Fruit fly (Drosophila melanogaster) whole organism, embryonic: ENCODE measurements around the gene CG42693.

Experiments
- Atf3 ChIP-seq: fragments of 200-800 bp; sonication (Bioruptor generic); optimal IDR thresholded peaks from 3 replicates; lab custom pipeline; 2016; ENCODE audit warnings: missing biosample characterization, missing genetic modification characterization
- Blimp-1 ChIP-seq: fragments of 200-800 bp; sonication (Bioruptor generic); optimal IDR thresholded peaks from 3 replicates; lab custom pipeline; 2018; ENCODE audit warnings: missing biosample characterization, missing genetic modification characterization, mild to moderate bottlenecking, moderate library complexity, missing genetic modification reagents
- CG10209 ChIP-seq: fragments of 200-800 bp; sonication (Bioruptor generic); optimal IDR thresholded peaks from 3 replicates; lab custom pipeline; 2017; ENCODE audit warnings: missing biosample characterization, mild to moderate bottlenecking, missing genetic modification characterization, missing genetic modification reagents
- CG10979 ChIP-seq: fragments of 200-800 bp; sonication (Bioruptor generic); optimal IDR thresholded peaks from 2 replicates; lab custom pipeline; 2018; ENCODE audit warnings: missing biosample characterization, mild to moderate bottlenecking, missing genetic modification characterization, moderate library complexity
- CG12391 ChIP-seq: fragments of 200-800 bp; sonication (Bioruptor generic); optimal IDR thresholded peaks from 3 replicates; lab custom pipeline; 2018; ENCODE audit warnings: missing biosample characterization, mild to moderate bottlenecking, missing genetic modification characterization, moderate library complexity
- CG1603 ChIP-seq: fragments of 200-800 bp; sonication (Bioruptor generic); optimal IDR thresholded peaks from 2 replicates; lab custom pipeline; 2019; ENCODE audit warnings: missing biosample characterization, mild to moderate bottlenecking, missing genetic modification characterization, moderate library complexity
- CG16863 ChIP-seq: fragments of 200-800 bp; sonication (Bioruptor generic); optimal IDR thresholded peaks from 3 replicates; lab custom pipeline; 2016; ENCODE audit warnings: missing biosample characterization, missing genetic modification characterization
- CG17361 ChIP-seq: fragments of 200-800 bp; sonication (Bioruptor generic); IDR thresholded peaks from 3 replicates; pipeline ENCODE4 v1.3.6; 2022; ENCODE audit warnings: missing biosample characterization, missing genetic modification characterization
- CG17829 ChIP-seq: fragments of 200-800 bp; optimal IDR thresholded peaks from 2 replicates; lab custom pipeline; 2019; ENCODE audit warnings: missing biosample characterization, mild to moderate bottlenecking, missing genetic modification characterization, moderate library complexity
- CG18262 ChIP-seq: fragments of 200-800 bp; optimal IDR thresholded peaks from 3 replicates; lab custom pipeline; 2019; ENCODE audit warnings: missing biosample characterization, mild to moderate bottlenecking, missing genetic modification characterization, moderate library complexity
- CG18619 ChIP-seq: fragments of 200-800 bp; sonication (Bioruptor generic); optimal IDR thresholded peaks from 3 replicates; lab custom pipeline; 2017; ENCODE audit warnings: missing biosample characterization, mild to moderate bottlenecking, missing genetic modification characterization
- CG2202 ChIP-seq: fragments of 200-800 bp; sonication (Bioruptor generic); optimal IDR thresholded peaks from 2 replicates; lab custom pipeline; 2018; ENCODE audit warnings: missing biosample characterization, mild to moderate bottlenecking, missing genetic modification characterization
- CG2712 ChIP-seq: fragments of 200-800 bp; optimal IDR thresholded peaks from 3 replicates; lab custom pipeline; 2019; ENCODE audit warnings: missing biosample characterization, mild to moderate bottlenecking, missing genetic modification characterization, moderate library complexity
- CG2875 ChIP-seq: fragments of 200-800 bp; sonication (Bioruptor generic); optimal IDR thresholded peaks from 2 replicates; lab custom pipeline; 2017; ENCODE audit warnings: missing biosample characterization, mild to moderate bottlenecking, missing genetic modification characterization, missing genetic modification reagents
- CG30403 ChIP-seq: fragments of 200-800 bp; sonication (Bioruptor generic); optimal IDR thresholded peaks from 3 replicates; lab custom pipeline; 2016; ENCODE audit warnings: missing biosample characterization, missing genetic modification characterization
- CG31365 ChIP-seq: fragments of 200-800 bp; sonication (Bioruptor generic); optimal IDR thresholded peaks from 2 replicates; lab custom pipeline; 2018; ENCODE audit warnings: missing biosample characterization, mild to moderate bottlenecking, missing genetic modification characterization
- CG3995 ChIP-seq: fragments of 200-800 bp; sonication (Bioruptor generic); optimal IDR thresholded peaks from 3 replicates; lab custom pipeline; 2016; ENCODE audit warnings: missing biosample characterization, missing genetic modification characterization
- CG4707 ChIP-seq: fragments of 200-800 bp; sonication (Bioruptor generic); optimal IDR thresholded peaks from 2 replicates; lab custom pipeline; 2018; ENCODE audit warnings: missing biosample characterization, mild to moderate bottlenecking, missing genetic modification characterization, moderate library complexity
- CG6254 ChIP-seq: fragments of 200-800 bp; sonication (Bioruptor generic); optimal IDR thresholded peaks from 3 replicates; lab custom pipeline; 2017; ENCODE audit warnings: mild to moderate bottlenecking, missing biosample characterization, missing genetic modification reagents, missing genetic modification characterization
- CG7357 ChIP-seq: fragments of 200-800 bp; sonication (Bioruptor generic); IDR thresholded peaks from 3 replicates; pipeline ENCODE4 v1.3.6; 2022; ENCODE audit warnings: missing biosample characterization, missing genetic modification characterization
- CG7963 ChIP-seq: fragments of 200-800 bp; sonication (Bioruptor generic); IDR thresholded peaks from 3 replicates; pipeline ENCODE4 v1.3.6; 2022; ENCODE audit warnings: missing biosample characterization, missing genetic modification characterization; ENCODE audit not compliant: partially characterized antibody
- CG8089 ChIP-seq: fragments of 200-800 bp; sonication (Bioruptor generic); optimal IDR thresholded peaks from 3 replicates; lab custom pipeline; 2016; ENCODE audit warnings: missing biosample characterization, missing genetic modification characterization
- CG8388 ChIP-seq: fragments of 200-800 bp; sonication (Bioruptor generic); optimal IDR thresholded peaks from 2 replicates; lab custom pipeline; 2019; ENCODE audit warnings: missing biosample characterization, mild to moderate bottlenecking, missing genetic modification characterization, moderate library complexity
- CG9817 ChIP-seq: fragments of 200-800 bp; sonication (Bioruptor generic); optimal IDR thresholded peaks from 2 replicates; lab custom pipeline; 2018; ENCODE audit warnings: missing biosample characterization, mild to moderate bottlenecking, missing genetic modification characterization, moderate library complexity
- Ets65A ChIP-seq: fragments of 200-800 bp; sonication (Bioruptor generic); peaks from one replicate; lab custom pipeline; 2016; ENCODE audit warnings: missing biosample characterization, missing genetic modification characterization
- HHEX ChIP-seq: fragments of 200-800 bp; sonication (Bioruptor generic); optimal IDR thresholded peaks from 3 replicates; lab custom pipeline; 2017; ENCODE audit warnings: missing biosample characterization, mild to moderate bottlenecking, missing genetic modification characterization, missing genetic modification reagents
- NK7.1 ChIP-seq: fragments of 200-800 bp; sonication (Bioruptor generic); optimal IDR thresholded peaks from 3 replicates; lab custom pipeline; 2016; ENCODE audit warnings: missing biosample characterization, missing genetic modification characterization
- Pdp1 ChIP-seq, 2 experiments: fragments of 200-800 bp; sonication (Bioruptor generic); optimal IDR thresholded peaks; 3 replicates each; lab custom pipeline; 2016; ENCODE audit warnings: missing biosample characterization in 2 of 2, missing genetic modification characterization in 2 of 2, mild to moderate bottlenecking in 1 of 2, moderate library complexity in 1 of 2
- Ptx1 ChIP-seq: fragments of 200-800 bp; sonication (Bioruptor generic); IDR thresholded peaks from 2 replicates; pipeline ENCODE4 v1.3.6; 2022; ENCODE audit warnings: missing biosample characterization, missing genetic modification characterization
- Sox102F ChIP-seq: fragments of 200-800 bp; sonication (Bioruptor generic); optimal IDR thresholded peaks from 2 replicates; lab custom pipeline; 2018; ENCODE audit warnings: missing biosample characterization, mild to moderate bottlenecking, missing genetic modification characterization, moderate library complexity
- Ssrp ChIP-seq: fragments of 200-800 bp; sonication (Bioruptor generic); optimal IDR thresholded peaks from 2 replicates; lab custom pipeline; 2018; ENCODE audit warnings: missing biosample characterization, mild to moderate bottlenecking, missing genetic modification characterization, moderate library complexity
- Xbp1 ChIP-seq: fragments of 200-800 bp; sonication (Bioruptor generic); optimal IDR thresholded peaks from 3 replicates; lab custom pipeline; 2016; ENCODE audit warnings: missing biosample characterization, mild to moderate bottlenecking, missing genetic modification characterization
- az2 ChIP-seq: fragments of 200-800 bp; sonication (Bioruptor generic); optimal IDR thresholded peaks from 3 replicates; lab custom pipeline; 2016; ENCODE audit warnings: missing biosample characterization, missing genetic modification characterization
- chn ChIP-seq: fragments of 200-800 bp; sonication (Bioruptor generic); optimal IDR thresholded peaks from 2 replicates; lab custom pipeline; 2016; ENCODE audit warnings: missing biosample characterization, missing genetic modification characterization
- dmrt11E ChIP-seq: fragments of 200-800 bp; sonication (Bioruptor generic); optimal IDR thresholded peaks from 3 replicates; lab custom pipeline; 2018; ENCODE audit warnings: missing biosample characterization, mild to moderate bottlenecking, missing genetic modification characterization, moderate library complexity
- gem ChIP-seq: fragments of 200-800 bp; sonication (Bioruptor generic); optimal IDR thresholded peaks from 2 replicates; lab custom pipeline; 2019; ENCODE audit warnings: missing biosample characterization, mild to moderate bottlenecking, missing genetic modification characterization, moderate library complexity
- grau ChIP-seq: fragments of 200-800 bp; optimal IDR thresholded peaks from 3 replicates; lab custom pipeline; 2019; ENCODE audit warnings: missing biosample characterization, mild to moderate bottlenecking, missing genetic modification characterization, moderate library complexity
- gt ChIP-seq: fragments of 200-800 bp; sonication (Bioruptor generic); IDR thresholded peaks from 2 replicates; pipeline ENCODE4 v1.3.6; 2022; ENCODE audit warnings: missing biosample characterization, missing genetic modification characterization
- lola ChIP-seq, 3 experiments: fragments of >200 bp in 2 of 3; fragments of 200-800 bp in 1 of 3; sonication (Bioruptor generic) in 1 of 3; optimal IDR thresholded peaks; 2 replicates each; lab custom pipeline; 2017 to 2019; ENCODE audit warnings: missing biosample characterization in 3 of 3, missing genetic modification characterization in 3 of 3, mild to moderate bottlenecking in 1 of 3, moderate library complexity in 1 of 3
- mld ChIP-seq: fragments of 200-800 bp; sonication (Bioruptor generic); IDR thresholded peaks from 3 replicates; pipeline ENCODE4 v1.3.6; 2022; ENCODE audit warnings: missing biosample characterization, missing genetic modification characterization; ENCODE audit not compliant: partially characterized antibody
- nmo ChIP-seq: fragments of 200-800 bp; sonication (Bioruptor generic); optimal IDR thresholded peaks from 2 replicates; lab custom pipeline; 2018; ENCODE audit warnings: missing biosample characterization, mild to moderate bottlenecking, missing genetic modification characterization, moderate library complexity
- otp ChIP-seq: fragments of 200-800 bp; sonication (Bioruptor generic); IDR thresholded peaks from 3 replicates; pipeline ENCODE4, ENCODE4 v1.3.6; 2022; ENCODE audit warnings: missing biosample characterization, missing genetic modification characterization
- prd ChIP-seq, 3 experiments: fragments of >200 bp in 2 of 3; fragments of 200-800 bp in 1 of 3; sonication (Bioruptor generic) in 1 of 3; optimal IDR thresholded peaks in 2 of 3; IDR thresholded peaks in 1 of 3; 2 replicates in 2 of 3; 3 replicates in 1 of 3; pipeline versions ENCODE4 v1.3.6 to Lab custom; 2017 to 2022; ENCODE audit warnings: missing biosample characterization in 1 of 3, missing genetic modification characterization in 1 of 3
- sens-2 ChIP-seq: fragments of 200-800 bp; sonication (Bioruptor generic); IDR thresholded peaks from 2 replicates; pipeline ENCODE4 v1.3.6; 2022; ENCODE audit warnings: missing biosample characterization, missing genetic modification characterization
- sisA ChIP-seq: fragments of 200-800 bp; sonication (Bioruptor generic); IDR thresholded peaks from 2 replicates; pipeline ENCODE4 v1.3.6; 2022; ENCODE audit warnings: missing biosample characterization, missing genetic modification characterization
- trem ChIP-seq: fragments of 200-800 bp; optimal IDR thresholded peaks from 3 replicates; lab custom pipeline; 2019; ENCODE audit warnings: missing biosample characterization, mild to moderate bottlenecking, missing genetic modification characterization, moderate library complexity
- unpg ChIP-seq: fragments of 200-800 bp; sonication (Bioruptor generic); optimal IDR thresholded peaks from 3 replicates; lab custom pipeline; 2018; ENCODE audit warnings: missing biosample characterization, mild to moderate bottlenecking, missing genetic modification characterization, moderate library complexity
- wor ChIP-seq: fragments of 200-800 bp; sonication (Bioruptor generic); IDR thresholded peaks from 2 replicates; pipeline ENCODE4 v1.3.6; 2022; ENCODE audit warnings: missing biosample characterization, missing genetic modification characterization
- zfh1 ChIP-seq: fragments of 200-800 bp; sonication (Bioruptor generic); IDR thresholded peaks from 3 replicates; pipeline ENCODE4 v1.3.6; 2022; ENCODE audit warnings: missing biosample characterization, missing genetic modification characterization

CG42693 gene

dm6 chr3R:31696664-31697063 is 11.5 kb downstream of the CG42693 start:
- TF ChIP-seq mld (GFP tag; lab: Robert Waterston, UW) (no peak), CG18619 (GFP tag; lab: Kevin White, UChicago) (no peak), zfh1 (GFP tag; lab: Robert Waterston, UW) (0 out of 3 replicates have a peak, but pooled peaks have one; percentile 11), NK7.1 (GFP tag; lab: Kevin White, UChicago) (no peak), sens-2 (no peak), trem (tag; lab: Kevin White, UChicago) (no peak), CG18262 (peak; percentile 29), chn (GFP tag; lab: Kevin White, UChicago) (peak; percentile 1), Atf3 (peak; percentile 12), CG6254 (GFP tag; lab: Kevin White, UChicago) (peak; percentile 6), dmrt11E (tag; lab: Kevin White, UChicago) (peak; percentile 75), CG16863 (GFP tag; lab: Kevin White, UChicago) (peak; percentile 11), CG1603 (tag; lab: Kevin White, UChicago) (peak; percentile 69), sisA (GFP tag; lab: Robert Waterston, UW) (peak; percentile 33; the same call in 1 of the 2 replicates), gem (peak; percentile 51), Ssrp (peak; percentile 7), prd (optimal IDR thresholded peaks at IDR 0.05; lab: Kevin White, UChicago) (no peak), prd (GFP tag; IDR thresholded peaks at IDR 0.05; lab: Robert Waterston, UW) (peak; percentile 37; the same call in 1 of the 3 replicates), CG31365 (no peak), Blimp-1 (GFP tag; lab: Kevin White, UChicago) (peak; percentile 23), CG10979 (tag; lab: Kevin White, UChicago) (peak; percentile 33), lola (GFP tag; optimal IDR thresholded peaks at IDR 0.05; lab: Kevin White, UChicago) (peak in 1 of 3 experiments; percentile 54), Xbp1 (GFP tag; lab: Kevin White, UChicago) (peak; percentile 22), CG8089 (GFP tag; lab: Kevin White, UChicago) (peak; percentile 9), Ptx1 (no peak), CG9817 (tag; lab: Kevin White, UChicago) (no peak), CG2875 (no peak), grau (tag; lab: Kevin White, UChicago) (peak; percentile 18), otp (0 out of 3 replicates have a peak, but pooled peaks have one; percentile 51), HHEX (GFP tag; lab: Kevin White, UChicago) (no peak), Pdp1 (GFP tag; optimal IDR thresholded peaks at IDR 0.05; lab: Kevin White, UChicago) (peak; percentile 4 to 57), az2 (peak; percentile 22), CG30403 (GFP tag; lab: Kevin White, UChicago) (peak; percentile 18), gt (no peak), CG8388 (GFP tag; lab: Kevin White, UChicago) (peak; percentile 24), CG7963 (GFP tag; lab: Robert Waterston, UW) (no peak), CG7357 (peak; percentile 18; the same call in 1 of the 3 replicates), CG12391 (tag; lab: Kevin White, UChicago) (peak; percentile 42), CG2712 (tag; lab: Kevin White, UChicago) (peak; percentile 59), CG17829 (tag; lab: Kevin White, UChicago) (peak; percentile 13), CG17361 (GFP tag; lab: Robert Waterston, UW) (0 out of 3 replicates have a peak, but pooled peaks have one; percentile 38), wor (no peak), unpg (GFP tag; lab: Kevin White, UChicago) (peak; percentile 37), CG4707 (no peak), Sox102F (GFP tag; lab: Kevin White, UChicago) (peak; percentile 16), CG10209 (GFP tag; lab: Kevin White, UChicago) (peak; percentile 11), Ets65A (peak; percentile 54), CG2202 (tag; lab: Kevin White, UChicago) (peak; percentile 15), CG3995 (GFP tag; lab: Kevin White, UChicago) (no peak), nmo (GFP tag; lab: Kevin White, UChicago) (peak; percentile 32)
